Worm (Caenorhabditis elegans): ENCODE measurements around the gene ZK1240.11.

Gene ZK1240.11

ce11 chrII:2342004-2342479 is 17.0 kb downstream of the ZK1240.11 start, which contains the start of gene F43C11.6:
Gene F43C11.6 (plus strand): TSS chrII:2342429.
- TF ChIP-seq W03F9.2 (tag; optimal IDR thresholded peaks at IDR 0.05) (no peak), dao-5 (tag; optimal IDR thresholded peaks at IDR 0.05) (no peak), him-1 (tag; optimal IDR thresholded peaks at IDR 0.05) (no peak)

ce11 chrII:2346672-2347071 is 21.6 kb downstream of the ZK1240.11 start, which contains the start of gene F43C11.4:
Gene F43C11.4 (plus strand): TSS chrII:2346972.
- TF ChIP-seq W03F9.2 (tag; optimal IDR thresholded peaks at IDR 0.05): no peak
- no peak for TF ChIP-seq dao-5 (tag; optimal IDR thresholded peaks at IDR 0.05)
- TF ChIP-seq him-1 (tag; optimal IDR thresholded peaks at IDR 0.05): no peak

- TF ChIP-seq dao-5 (tag; optimal IDR thresholded peaks at IDR 0.05) (no peak), him-1 (tag; optimal IDR thresholded peaks at IDR 0.05) (no peak), W03F9.2 (tag; optimal IDR thresholded peaks at IDR 0.05) (no peak)
Measured at ce11 chrII:2352546-2352945, 27.5 kb downstream of the ZK1240.11 start, which contains the start of gene F43C11.10. Gene F43C11.10 (minus strand): TSS chrII:2352646.

- TF ChIP-seq him-1 (tag; optimal IDR thresholded peaks at IDR 0.05) (no peak), W03F9.2 (tag; optimal IDR thresholded peaks at IDR 0.05) (no peak), dao-5 (tag; optimal IDR thresholded peaks at IDR 0.05) (no peak)
Measured at ce11 chrII:2353012-2353411, 28.0 kb downstream of the ZK1240.11 start, which contains the start of gene F43C11.3. Gene F43C11.3 (plus strand): TSS chrII:2353312.

ce11 chrII:2354476-2354875 is 29.4 kb downstream of the ZK1240.11 start, which contains the start of gene F43C11.2:
Gene F43C11.2 (plus strand): TSS chrII:2354776.
- no peak for TF ChIP-seq him-1 (tag; optimal IDR thresholded peaks at IDR 0.05)
- TF ChIP-seq dao-5 (tag; optimal IDR thresholded peaks at IDR 0.05): no peak
- no peak for TF ChIP-seq W03F9.2 (tag; optimal IDR thresholded peaks at IDR 0.05)

- TF ChIP-seq him-1 (tag; optimal IDR thresholded peaks at IDR 0.05): no peak
- TF ChIP-seq W03F9.2 (tag; optimal IDR thresholded peaks at IDR 0.05): no peak
- TF ChIP-seq dao-5 (tag; optimal IDR thresholded peaks at IDR 0.05): no peak
Measured at ce11 chrII:2356795-2357194, 31.7 kb downstream of the ZK1240.11 start, which contains the start of gene F43C11.1. Gene F43C11.1 (plus strand): TSS chrII:2357095.

ce11 chrII:2359965-2360364 is 34.9 kb downstream of the ZK1240.11 start, which contains the start of gene F43C11.16:
Gene F43C11.16 (minus strand): TSS chrII:2360065.
- TF ChIP-seq W03F9.2 (tag; optimal IDR thresholded peaks at IDR 0.05) (no peak), him-1 (tag; optimal IDR thresholded peaks at IDR 0.05) (no peak), dao-5 (tag; optimal IDR thresholded peaks at IDR 0.05) (no peak)

ce11 chrII:2363673-2364072 is 38.6 kb downstream of the ZK1240.11 start, which contains the start of gene F43C11.11:
Gene F43C11.11 (minus strand): TSS chrII:2363773.
- TF ChIP-seq him-1 (tag; optimal IDR thresholded peaks at IDR 0.05) (no peak), W03F9.2 (tag; optimal IDR thresholded peaks at IDR 0.05) (no peak), dao-5 (tag; optimal IDR thresholded peaks at IDR 0.05) (no peak)

ce11 chrII:2366623-2367365 is 41.7 kb downstream of the ZK1240.11 start, which contains the start of the genes F43C11.12 and F16G10.5:
Gene F43C11.12 (minus strand): TSS chrII:2366723.
Gene F16G10.5 (plus strand): TSS chrII:2367315.
- no peak for TF ChIP-seq dao-5 (tag; optimal IDR thresholded peaks at IDR 0.05)
- no peak for TF ChIP-seq W03F9.2 (tag; optimal IDR thresholded peaks at IDR 0.05)
- TF ChIP-seq him-1 (tag; optimal IDR thresholded peaks at IDR 0.05): no peak

ce11 chrII:2368956-2369355 is 43.9 kb downstream of the ZK1240.11 start, which contains the start of gene hpo-25:
Gene hpo-25 (plus strand): TSS chrII:2369256.
- no peak for TF ChIP-seq W03F9.2 (tag; optimal IDR thresholded peaks at IDR 0.05)
- TF ChIP-seq dao-5 (tag; optimal IDR thresholded peaks at IDR 0.05): no peak
- no peak for TF ChIP-seq him-1 (tag; optimal IDR thresholded peaks at IDR 0.05)

ce11 chrII:2372090-2372489 is 47.0 kb downstream of the ZK1240.11 start, which contains the start of gene F16G10.3:
Gene F16G10.3 (plus strand): TSS chrII:2372390.
- no peak for TF ChIP-seq him-1 (tag; optimal IDR thresholded peaks at IDR 0.05)
- TF ChIP-seq W03F9.2 (tag; optimal IDR thresholded peaks at IDR 0.05): no peak
- no peak for TF ChIP-seq dao-5 (tag; optimal IDR thresholded peaks at IDR 0.05)

ce11 chrII:2374973-2375372 is 49.9 kb downstream of the ZK1240.11 start, which contains the start of gene F16G10.2:
Gene F16G10.2 (plus strand): TSS chrII:2375273.
- no peak for TF ChIP-seq W03F9.2 (tag; optimal IDR thresholded peaks at IDR 0.05)

Data from whole organism, L4/young adult.